Worm (Caenorhabditis elegans): ENCODE results near the gene hex-3.

hex-3 gene

ce11 chrIII:10903009-10903609 lies 54.1 kb downstream of the hex-3 start (continued):
- TF ChIP-seq mes-2 (tag; optimal IDR thresholded peaks at IDR 0.05; ENCODE audit: poor library complexity, severe bottlenecking), result peak; percentile 1
- TF ChIP-seq ceh-62 (tag; optimal IDR thresholded peaks at IDR 0.05), result no peak
- TF ChIP-seq dmd-9 (GFP tag; IDR thresholded peaks at IDR 0.05), result no peak

- TF ChIP-seq zip-2 (tag; optimal IDR thresholded peaks at IDR 0.05) (no peak), F49E8.2 (tag; optimal IDR thresholded peaks at IDR 0.05; ENCODE audit: borderline replicate concordance) (no peak), set-16 (GFP tag; IDR thresholded peaks at IDR 0.05) (no peak), nhr-237 (tag; optimal IDR thresholded peaks at IDR 0.05) (no peak), aha-1 (tag) (peak; percentile 68), ztf-7 (tag; optimal IDR thresholded peaks at IDR 0.05) (no peak), mep-1 (tag; optimal IDR thresholded peaks at IDR 0.05) (peak; percentile 38)
Measured at ce11 chrIII:10904320-10904961, 55.4 kb downstream of the hex-3 start.

- TF ChIP-seq madf-9 (GFP tag; conservative IDR thresholded peaks at IDR 0.05) (no peak), daf-16 (GFP tag; optimal IDR thresholded peaks at IDR 0.05) (no peak), daf-16 (tag; optimal IDR thresholded peaks at IDR 0.05) (no peak), ama-1 (optimal IDR thresholded peaks at IDR 0.05) (no peak), zip-11 (GFP tag; IDR thresholded peaks at IDR 0.05) (no peak), mdl-1 (tag; optimal IDR thresholded peaks at IDR 0.05) (peak in 1 of 2 experiments; percentile 1), ces-1 (GFP tag; optimal IDR thresholded peaks at IDR 0.05) (no peak), nhr-76 (tag; optimal IDR thresholded peaks at IDR 0.05) (no peak), hif-1 (tag; optimal IDR thresholded peaks at IDR 0.05) (no peak), ztf-7 (tag; optimal IDR thresholded peaks at IDR 0.05) (no peak), nhr-77 (tag; optimal IDR thresholded peaks at IDR 0.05) (no peak), aha-1 (tag) (peak; percentile 100), hmg-1.1 (GFP tag; IDR thresholded peaks at IDR 0.05) (peak; percentile 42), lin-38 (GFP tag; IDR thresholded peaks at IDR 0.05) (peak; percentile 32), mxl-2 (GFP tag; conservative IDR thresholded peaks at IDR 0.05) (no peak), unc-62 (GFP tag; optimal IDR thresholded peaks at IDR 0.05 in 1 of 2) (peak in 1 of 2 experiments; percentile 30), unc-62 (tag; optimal IDR thresholded peaks at IDR 0.05) (no peak), gei-8 (GFP tag; optimal IDR thresholded peaks at IDR 0.05) (no peak), zfp-2 (tag; optimal IDR thresholded peaks at IDR 0.05) (no peak), egl-27 (tag; optimal IDR thresholded peaks at IDR 0.05) (no peak), egl-43 (GFP tag; IDR thresholded peaks at IDR 0.05) (0 out of 2 replicates have a peak, but pooled peaks have one; percentile 43), sdz-12 (GFP tag; optimal IDR thresholded peaks at IDR 0.05) (no peak), Y48G9A.11 (GFP tag; IDR thresholded peaks at IDR 0.05) (no peak), F37D6.2 (tag; optimal IDR thresholded peaks at IDR 0.05) (no peak), vab-7 (GFP tag; IDR thresholded peaks at IDR 0.05) (no peak), Y5F2A.4 (GFP tag; optimal IDR thresholded peaks at IDR 0.05) (no peak), ZK546.5 (tag; optimal IDR thresholded peaks at IDR 0.05) (no peak), ceh-20 (GFP tag; IDR thresholded peaks at IDR 0.05) (no peak), ctbp-1 (GFP tag; IDR thresholded peaks at IDR 0.05) (0 out of 2 replicates have a peak, but pooled peaks have one; percentile 30), lsy-2 (tag; optimal IDR thresholded peaks at IDR 0.05) (peak in 1 of 2 experiments; percentile 48), daf-8 (GFP tag; IDR thresholded peaks at IDR 0.05) (no peak), tag-97 (GFP tag; IDR thresholded peaks at IDR 0.05) (no peak), set-16 (GFP tag; IDR thresholded peaks at IDR 0.05) (peak; percentile 33; the same call in 1 of the 2 replicates), ceh-28 (tag; optimal IDR thresholded peaks at IDR 0.05) (no peak), T26A8.4 (GFP tag; IDR thresholded peaks at IDR 0.05) (no peak), R02D3.7 (tag; optimal IDR thresholded peaks at IDR 0.05) (no peak), dpl-1 (GFP tag; optimal IDR thresholded peaks at IDR 0.05) (peak; percentile 18), pqm-1 (tag; optimal IDR thresholded peaks at IDR 0.05) (no peak), madf-5 (GFP tag; IDR thresholded peaks at IDR 0.05) (no peak), ztf-11 (tag; optimal IDR thresholded peaks at IDR 0.05) (no peak), mep-1 (tag; optimal IDR thresholded peaks at IDR 0.05) (peak; percentile 50)
Measured at ce11 chrIII:10905112-10905511, 56.1 kb downstream of the hex-3 start.

Data from whole organism, L4 larva.